Fruit fly (Drosophila melanogaster): ENCODE data around the gene cno.
A peak's percentile ranks its signal among the peaks of the same experiment; 100 is the strongest.

cno gene

dm6 chr3R:5120461-5121214 is 96.6 kb downstream of the cno start (continued):
- TF ChIP-seq esn (GFP tag; optimal IDR thresholded peaks at IDR 0.05) = peak; percentile 36
- TF ChIP-seq Met (GFP tag; optimal IDR thresholded peaks at IDR 0.05) = peak; percentile 11
- TF ChIP-seq achi (GFP tag; optimal IDR thresholded peaks at IDR 0.05) = peak; percentile 73
- no peak for TF ChIP-seq CG11902 (GFP tag; optimal IDR thresholded peaks at IDR 0.05)
- TF ChIP-seq svp (GFP tag) = peak; percentile 49
- no peak for TF ChIP-seq vri (GFP tag; optimal IDR thresholded peaks at IDR 0.05)
- peak; percentile 48 for TF ChIP-seq Hr4 (GFP tag; optimal IDR thresholded peaks at IDR 0.05)
- peak; percentile 24 for TF ChIP-seq CG8632 (GFP tag; optimal IDR thresholded peaks at IDR 0.05)
- peak; percentile 62 for TF ChIP-seq pdm3 (GFP tag; optimal IDR thresholded peaks at IDR 0.05)
- peak; percentile 10 for TF ChIP-seq Hr39 (GFP tag; optimal IDR thresholded peaks at IDR 0.05)
- no peak for TF ChIP-seq Sox102F (GFP tag; optimal IDR thresholded peaks at IDR 0.05)
- peak; percentile 74 for TF ChIP-seq Ets96B (tag; optimal IDR thresholded peaks at IDR 0.05)
- no peak for TF ChIP-seq CG31627 (GFP tag; optimal IDR thresholded peaks at IDR 0.05)
- peak; percentile 75 for TF ChIP-seq spab (GFP tag; optimal IDR thresholded peaks at IDR 0.05)
- peak; percentile 25 for TF ChIP-seq dac (GFP tag; optimal IDR thresholded peaks at IDR 0.05)
- TF ChIP-seq OdsH (GFP tag; optimal IDR thresholded peaks at IDR 0.05) = peak; percentile 63
